Worm (Caenorhabditis elegans) whole organism, L3 larva: ENCODE measurements around the gene tag-340.

Experiments used
- R02D3.7 ChIP-seq: fragments of 150-350 bp; optimal IDR thresholded peaks from 2 replicates; lab custom pipeline; 2014; ENCODE audit warnings: missing biosample characterization, missing genetic modification characterization
- ZK546.5 ChIP-seq: sonication (generic microtip); optimal IDR thresholded peaks from 2 replicates; lab custom pipeline; 2017; ENCODE audit warnings: missing biosample characterization, missing genetic modification characterization
- aly-2 ChIP-seq: fragments of 150-350 bp; optimal IDR thresholded peaks from 2 replicates; lab custom pipeline; 2014; ENCODE audit warnings: missing biosample characterization, missing genetic modification characterization
- ama-1 ChIP-seq: fragments of 150-350 bp; optimal IDR thresholded peaks from 2 replicates; lab custom pipeline; 2018
- ceh-28 ChIP-seq: fragments of 150-350 bp; optimal IDR thresholded peaks from 2 replicates; lab custom pipeline; 2014; ENCODE audit warnings: missing biosample characterization, missing genetic modification reagents, missing genetic modification characterization
- ceh-82 ChIP-seq: fragments of 150-350 bp; optimal IDR thresholded peaks from 2 replicates; lab custom pipeline; 2014; ENCODE audit warnings: missing biosample characterization, missing genetic modification characterization
- ceh-9 ChIP-seq: sonication (generic microtip); optimal IDR thresholded peaks from 2 replicates; lab custom pipeline; 2018; ENCODE audit warnings: missing biosample characterization, missing genetic modification characterization
- daf-12 ChIP-seq: fragments of 150-350 bp; optimal IDR thresholded peaks from 2 replicates; lab custom pipeline; 2014; ENCODE audit warnings: missing biosample characterization, missing genetic modification reagents, missing genetic modification characterization
- egl-27 ChIP-seq: sonication (generic microtip); optimal IDR thresholded peaks from 4 replicates; lab custom pipeline; 2017; ENCODE audit warnings: missing biosample characterization, missing genetic modification reagents, missing genetic modification characterization
- egl-5 ChIP-seq: fragments of 150-350 bp; optimal IDR thresholded peaks from 2 replicates; lab custom pipeline; 2017; ENCODE audit warnings: missing biosample characterization, missing genetic modification reagents, missing genetic modification characterization, inconsistent platforms
- elt-1 ChIP-seq: fragments of 150-350 bp; optimal IDR thresholded peaks from 2 replicates; lab custom pipeline; 2014; ENCODE audit warnings: missing biosample characterization, missing genetic modification characterization
- elt-2 ChIP-seq: sonication (generic microtip); optimal IDR thresholded peaks from 2 replicates; lab custom pipeline; 2016; ENCODE audit warnings: missing genetic modification reagents, mild to moderate bottlenecking, missing genetic modification characterization, missing compliant biosample characterization
- elt-3 ChIP-seq, 3 experiments: fragments of 150-350 bp in 1 of 3; sonication (generic microtip) in 2 of 3; optimal IDR thresholded peaks; 2 replicates in 2 of 3; 4 replicates in 1 of 3; lab custom pipeline; 2014 to 2017; ENCODE audit warnings: missing biosample characterization in 3 of 3, missing genetic modification characterization in 3 of 3
- eor-1 ChIP-seq, 2 experiments: fragments of 150-350 bp; optimal IDR thresholded peaks; 2 replicates each; lab custom pipeline; 2014 to 2018; ENCODE audit warnings: missing biosample characterization in 2 of 2, missing genetic modification characterization in 2 of 2
- fkh-2 ChIP-seq: fragments of 150-350 bp; optimal IDR thresholded peaks from 2 replicates; lab custom pipeline; 2014; ENCODE audit warnings: missing biosample characterization, missing genetic modification reagents, missing genetic modification characterization
- fos-1 ChIP-seq: fragments of 150-350 bp; optimal IDR thresholded peaks from 2 replicates; lab custom pipeline; 2014; ENCODE audit warnings: missing biosample characterization, missing genetic modification characterization
- hmg-11 ChIP-seq: sonication (generic microtip); optimal IDR thresholded peaks from 2 replicates; lab custom pipeline; 2016; ENCODE audit warnings: missing genetic modification characterization, missing compliant biosample characterization
- jun-1 ChIP-seq: fragments of 150-350 bp; optimal IDR thresholded peaks from 2 replicates; lab custom pipeline; 2014; ENCODE audit warnings: missing biosample characterization, missing genetic modification reagents, missing genetic modification characterization
- lin-15B ChIP-seq: fragments of 150-350 bp; optimal IDR thresholded peaks from 2 replicates; lab custom pipeline; 2014; ENCODE audit warnings: missing biosample characterization, missing genetic modification characterization
- lin-39 ChIP-seq: fragments of 150-350 bp; optimal IDR thresholded peaks from 2 replicates; lab custom pipeline; 2018; ENCODE audit warnings: missing biosample characterization, missing genetic modification reagents, missing genetic modification characterization
- lsy-12 ChIP-seq: sonication (generic microtip); optimal IDR thresholded peaks from 2 replicates; lab custom pipeline; 2016; ENCODE audit warnings: mild to moderate bottlenecking, missing genetic modification characterization, missing compliant biosample characterization
- mdl-1 ChIP-seq: fragments of 150-350 bp; optimal IDR thresholded peaks from 2 replicates; lab custom pipeline; 2014; ENCODE audit warnings: missing biosample characterization, missing genetic modification characterization
- mml-1 ChIP-seq: fragments of 150-350 bp; sonication (generic microtip); optimal IDR thresholded peaks from 3 replicates; lab custom pipeline; 2014; ENCODE audit warnings: missing biosample characterization, missing genetic modification characterization
- nfya-1 ChIP-seq: sonication (generic microtip); optimal IDR thresholded peaks from 2 replicates; lab custom pipeline; 2017; ENCODE audit warnings: missing genetic modification characterization, mild to moderate bottlenecking, missing compliant biosample characterization, antibody characterized with exemption, moderate library complexity; ENCODE audit not compliant: insufficient read depth
- nhr-11 ChIP-seq: fragments of 150-350 bp; optimal IDR thresholded peaks from 2 replicates; lab custom pipeline; 2014; ENCODE audit warnings: missing biosample characterization, missing genetic modification characterization
- nhr-12 ChIP-seq: fragments of 150-350 bp; optimal IDR thresholded peaks from 2 replicates; lab custom pipeline; 2014; ENCODE audit warnings: missing biosample characterization, missing genetic modification characterization
- nhr-23 ChIP-seq: fragments of 150-350 bp; optimal IDR thresholded peaks from 2 replicates; lab custom pipeline; 2014; ENCODE audit warnings: missing biosample characterization, missing genetic modification reagents, missing genetic modification characterization
- nhr-237 ChIP-seq: fragments of 150-350 bp; optimal IDR thresholded peaks from 2 replicates; lab custom pipeline; 2014; ENCODE audit warnings: missing biosample characterization, missing genetic modification characterization
- nhr-25 ChIP-seq: sonication (generic microtip); optimal IDR thresholded peaks from 2 replicates; lab custom pipeline; 2017; ENCODE audit warnings: missing biosample characterization, missing genetic modification characterization
- nhr-43 ChIP-seq: sonication (generic microtip); optimal IDR thresholded peaks from 2 replicates; lab custom pipeline; 2016; ENCODE audit warnings: mild to moderate bottlenecking, missing genetic modification characterization, missing compliant biosample characterization; ENCODE audit not compliant: poor library complexity, severe bottlenecking
- nhr-67 ChIP-seq: fragments of 150-350 bp; optimal IDR thresholded peaks from 2 replicates; lab custom pipeline; 2014; ENCODE audit warnings: missing biosample characterization, missing genetic modification characterization
- nhr-76 ChIP-seq: fragments of 150-350 bp; sonication (generic microtip); optimal IDR thresholded peaks from 5 replicates; lab custom pipeline; 2014; ENCODE audit warnings: missing biosample characterization, missing genetic modification characterization
- nhr-77 ChIP-seq: fragments of 150-350 bp; optimal IDR thresholded peaks from 2 replicates; lab custom pipeline; 2014; ENCODE audit warnings: missing biosample characterization, missing genetic modification characterization
- pha-4 ChIP-seq: fragments of 150-350 bp; optimal IDR thresholded peaks from 2 replicates; lab custom pipeline; 2014; ENCODE audit warnings: missing biosample characterization, missing genetic modification reagents, missing genetic modification characterization
- sea-2 ChIP-seq: fragments of 150-350 bp; sonication (generic microtip); optimal IDR thresholded peaks from 4 replicates; lab custom pipeline; 2014; ENCODE audit warnings: missing biosample characterization, missing genetic modification reagents, missing genetic modification characterization
- skn-1 ChIP-seq: fragments of 150-350 bp; optimal IDR thresholded peaks from 2 replicates; lab custom pipeline; 2014; ENCODE audit warnings: missing biosample characterization, missing genetic modification characterization
- snpc-4 ChIP-seq: fragments of 150-350 bp; optimal IDR thresholded peaks from 2 replicates; lab custom pipeline; 2014; ENCODE audit warnings: missing biosample characterization, missing genetic modification characterization
- tbx-2 ChIP-seq: sonication (generic microtip); optimal IDR thresholded peaks from 2 replicates; lab custom pipeline; 2016; ENCODE audit warnings: mild to moderate bottlenecking, missing genetic modification characterization, missing compliant biosample characterization
- unc-39 ChIP-seq: sonication (generic microtip); optimal IDR thresholded peaks from 4 replicates; lab custom pipeline; 2017; ENCODE audit warnings: missing biosample characterization, missing genetic modification characterization
- ztf-11 ChIP-seq: fragments of 150-350 bp; optimal IDR thresholded peaks from 2 replicates; lab custom pipeline; 2014; ENCODE audit warnings: missing biosample characterization, missing genetic modification characterization
- ztf-4 ChIP-seq: fragments of 150-350 bp; optimal IDR thresholded peaks from 2 replicates; lab custom pipeline; 2014; ENCODE audit warnings: missing biosample characterization, missing genetic modification characterization

The tag-340 gene

DNA sequence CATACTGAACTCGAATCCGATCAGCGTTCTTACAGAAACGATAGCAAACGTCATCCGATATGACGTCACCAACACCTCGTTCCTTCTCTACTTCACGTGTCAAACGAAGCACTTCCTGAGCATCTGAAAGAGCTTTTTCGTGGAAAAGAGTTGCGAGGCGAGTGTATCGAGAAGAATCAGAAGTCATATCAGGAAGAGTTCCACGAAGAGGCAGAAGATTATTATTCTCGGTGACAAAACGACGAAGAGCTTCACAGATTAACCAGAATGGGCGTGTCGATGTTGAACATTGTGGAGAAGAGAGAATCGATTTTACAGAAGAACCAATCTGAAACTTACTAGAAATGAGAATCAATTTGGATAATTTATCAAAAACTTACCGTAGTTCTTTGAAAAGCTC, 18.6 kb downstream of the tag-340 start:
- TF ChIP-seq hmg-11 (tag; lab: Kevin White, UChicago) (no peak), snpc-4 (tag; lab: Kevin White, UChicago) (no peak), nhr-237 (no peak), daf-12 (no peak), R02D3.7 (tag; lab: Kevin White, UChicago) (no peak), ceh-28 (no peak), nfya-1 (tag; lab: Kevin White, UChicago) (no peak), tbx-2 (no peak), mml-1 (tag; lab: Kevin White, UChicago) (no peak), nhr-23 (tag; lab: Kevin White, UChicago) (no peak), fos-1 (no peak), aly-2 (tag; lab: Kevin White, UChicago) (no peak), ztf-4 (no peak), elt-1 (no peak), sea-2 (GFP tag; lab: Kevin White, UChicago) (no peak), ama-1 (no peak), ZK546.5 (tag; lab: Kevin White, UChicago) (no peak), elt-2 (no peak), nhr-67 (tag; lab: Kevin White, UChicago) (no peak), skn-1 (tag; lab: Kevin White, UChicago) (no peak)
- TF ChIP-seq, all 47 proteins: peak for 0

DNA sequence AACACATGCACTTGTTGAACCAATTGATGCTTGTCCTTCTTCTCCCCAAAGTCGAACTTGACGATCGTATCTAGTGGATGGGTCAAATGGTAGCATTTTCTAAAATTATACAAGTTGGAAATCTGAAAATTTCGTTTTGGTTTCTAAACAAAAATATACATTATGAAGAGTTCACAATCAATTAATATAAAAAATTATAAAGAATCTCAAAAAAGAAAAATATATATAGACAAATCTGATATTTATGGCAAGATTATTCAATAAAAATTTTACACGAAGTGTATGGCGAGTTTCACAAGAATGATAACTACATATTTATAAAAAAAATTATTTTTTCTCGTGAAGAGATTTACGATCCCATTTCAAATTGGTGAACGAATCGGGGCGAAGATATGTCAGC, 19.9 kb downstream of the tag-340 start, which contains the start of gene ula-1:
ula-1 (minus strand) TSS at position 101 of the 400 bp plus-strand sequence.
- TF ChIP-seq hmg-11 (tag; lab: Kevin White, UChicago) (no peak), daf-12 (no peak), ztf-4 (no peak), mml-1 (tag; lab: Kevin White, UChicago) (no peak), nhr-77 (tag; lab: Kevin White, UChicago) (no peak), mdl-1 (tag; lab: Kevin White, UChicago) (no peak), jun-1 (no peak), egl-27 (tag; lab: Kevin White, UChicago) (no peak), nhr-43 (tag; lab: Kevin White, UChicago) (no peak)

DNA sequence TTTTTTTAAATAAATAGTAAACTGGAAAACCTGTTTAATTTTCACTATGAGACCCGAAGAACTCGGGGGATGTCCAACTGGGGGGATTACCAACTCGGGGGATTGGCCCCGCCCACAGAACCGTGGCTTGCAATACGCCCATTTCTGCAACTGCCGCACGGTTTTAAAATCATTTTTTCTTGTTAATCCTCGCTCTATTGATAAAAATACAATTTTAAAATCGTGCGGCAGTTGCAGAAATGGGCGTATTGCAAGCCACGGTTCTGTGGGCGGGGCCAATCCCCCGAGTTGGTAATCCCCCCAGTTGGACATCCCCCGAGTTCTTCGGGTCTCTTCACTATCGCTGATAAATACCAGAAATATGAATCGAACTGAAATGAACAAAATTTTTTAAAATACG, 21.7 kb downstream of the tag-340 start, which contains the start of gene mmab-1:
mmab-1 (minus strand) TSS at position 95 of the 400 bp plus-strand sequence.
- peak; percentile 28 for TF ChIP-seq nfya-1 (tag; lab: Kevin White, UChicago)
- peak; percentile 71 for TF ChIP-seq nhr-43 (tag; lab: Kevin White, UChicago)
- TF ChIP-seq lin-39 (tag; lab: Kevin White, UChicago), result peak; percentile 6

DNA sequence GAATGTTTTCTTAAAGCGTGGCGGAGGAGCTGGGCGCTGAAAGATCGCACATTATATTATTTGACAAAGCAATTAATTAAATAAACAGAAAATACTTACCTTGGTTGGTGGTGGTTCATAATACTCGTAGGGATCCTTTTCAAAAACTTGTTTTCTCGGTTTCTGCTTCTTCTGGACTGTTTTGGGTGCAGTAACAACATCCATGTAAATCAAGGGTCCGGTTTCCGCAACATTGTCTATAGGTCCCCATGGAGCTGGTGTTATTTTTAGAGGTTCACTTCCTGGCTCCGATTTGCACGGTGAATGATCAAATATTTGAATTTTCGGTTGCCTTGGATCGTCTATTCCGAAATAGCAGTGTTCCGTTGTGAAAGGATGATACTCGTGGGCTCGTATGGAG, 23.8 kb downstream of the tag-340 start:
- TF ChIP-seq ztf-4, result no peak
- no peak for TF ChIP-seq fos-1
- TF ChIP-seq nhr-67 (tag; lab: Kevin White, UChicago), result no peak
- no peak for TF ChIP-seq nfya-1 (tag; lab: Kevin White, UChicago)
- no peak for TF ChIP-seq pha-4 (tag; lab: Kevin White, UChicago)
- TF ChIP-seq nhr-76 (tag; lab: Kevin White, UChicago), result no peak
- no peak for TF ChIP-seq elt-2
- TF ChIP-seq egl-27 (tag; lab: Kevin White, UChicago), result no peak
- TF ChIP-seq mdl-1 (tag; lab: Kevin White, UChicago), result no peak
- no peak for TF ChIP-seq snpc-4 (tag; lab: Kevin White, UChicago)

DNA sequence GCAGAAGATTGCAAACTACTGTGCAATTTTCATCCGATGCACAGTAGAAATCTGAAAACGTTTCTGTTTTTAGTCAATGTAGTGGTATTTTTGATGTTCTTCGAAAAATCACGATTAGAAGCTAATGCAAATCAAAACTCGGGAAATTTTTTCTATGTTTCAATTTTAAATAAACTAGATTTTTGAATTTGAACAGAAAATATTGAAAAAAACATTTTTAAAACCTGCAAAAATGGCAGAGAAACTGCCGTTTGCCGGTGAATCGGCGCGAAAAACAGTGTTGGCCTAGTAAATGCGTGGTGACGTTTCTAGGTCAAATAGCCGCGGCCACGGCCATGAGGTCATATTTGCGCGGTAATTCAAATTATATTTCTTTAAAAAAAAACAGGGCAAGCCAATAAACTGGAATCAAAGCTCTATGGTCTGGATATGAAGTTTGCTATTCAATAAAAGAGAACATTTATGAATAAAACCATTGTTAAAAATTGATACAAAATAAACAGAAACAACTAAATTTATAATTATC, 29.9 kb downstream of the tag-340 start, which contains the start of gene set-2:
set-2 (minus strand) TSS at position 51 of the 526 bp plus-strand sequence.
- TF ChIP-seq mml-1 (tag; lab: Kevin White, UChicago) (no peak), nhr-23 (tag; lab: Kevin White, UChicago) (peak; percentile 88), nhr-25 (tag; lab: Kevin White, UChicago) (peak; percentile 60), nhr-67 (tag; lab: Kevin White, UChicago) (no peak), eor-1 (tag; optimal IDR thresholded peaks at IDR 0.05; lab: Kevin White, UChicago) (no peak), fkh-2 (tag; lab: Kevin White, UChicago) (no peak), nhr-43 (tag; lab: Kevin White, UChicago) (peak; percentile 89), nhr-237 (no peak), R02D3.7 (tag; lab: Kevin White, UChicago) (peak; percentile 44), nhr-11 (no peak), egl-5 (tag; lab: Kevin White, UChicago) (no peak), unc-39 (tag; lab: Kevin White, UChicago) (no peak), ztf-4 (no peak), fos-1 (no peak), nhr-77 (tag; lab: Kevin White, UChicago) (no peak), hmg-11 (tag; lab: Kevin White, UChicago) (peak; percentile 55), skn-1 (tag; lab: Kevin White, UChicago) (no peak), nhr-12 (tag; lab: Kevin White, UChicago) (no peak), ceh-28 (peak; percentile 3), ztf-11 (no peak), elt-3 (tag; optimal IDR thresholded peaks at IDR 0.05; lab: Kevin White, UChicago) (no peak), elt-2 (peak; percentile 30), lsy-12 (tag; lab: Kevin White, UChicago) (peak; percentile 32), daf-12 (no peak), lin-15B (peak; percentile 85), ceh-82 (no peak), ceh-9 (tag; lab: Kevin White, UChicago) (no peak), jun-1 (peak; percentile 16), pha-4 (tag; lab: Kevin White, UChicago) (peak; percentile 61), nhr-76 (tag; lab: Kevin White, UChicago) (no peak), nfya-1 (tag; lab: Kevin White, UChicago) (peak; percentile 72)
